Fruit fly (Drosophila melanogaster): Measurements from ENCODE around the gene rin.

dm6 chr3R:13700738-13701137, 53.9 kb downstream of the rin start, which contains the start of gene f-cup:
- TF ChIP-seq insv (optimal IDR thresholded peaks at IDR 0.05) = no peak
- TF ChIP-seq h (optimal IDR thresholded peaks at IDR 0.05) = no peak
- no peak for TF ChIP-seq ttk (optimal IDR thresholded peaks at IDR 0.05)
- TF ChIP-seq Sin3A (optimal IDR thresholded peaks at IDR 0.05) = no peak
- TF ChIP-seq psq (optimal IDR thresholded peaks at IDR 0.05) = no peak
- no peak for TF ChIP-seq Myc (optimal IDR thresholded peaks at IDR 0.05)

All from Kc167 (cell line).